Worm (Caenorhabditis elegans) whole organism, midembryonic: ENCODE results near the gene sptf-2.
A peak's percentile ranks its signal among the peaks of the same experiment; 100 is the strongest.

ENCODE experiments used
- T22C8.4 ChIP-seq: fragments of 200-800 bp; sonication (Bioruptor generic); IDR thresholded peaks from 2 replicates; pipeline ENCODE4 v1.3.6; 2022; ENCODE audit warnings: missing genetic modification characterization, missing compliant biosample characterization
- cog-1 ChIP-seq: sonication (generic microtip); optimal IDR thresholded peaks from 2 replicates; lab custom pipeline; 2016; ENCODE audit warnings: missing genetic modification characterization, missing compliant biosample characterization
- flt-1 ChIP-seq: fragments of 200-800 bp; sonication (Bioruptor generic); IDR thresholded peaks from 2 replicates; pipeline ENCODE4 v1.3.6; 2022; ENCODE audit warnings: missing genetic modification characterization, missing compliant biosample characterization
- klf-2 ChIP-seq: fragments of 200-800 bp; sonication (Bioruptor generic); conservative IDR thresholded peaks from 2 replicates; pipeline ENCODE4 v1.3.6; 2022; ENCODE audit warnings: missing genetic modification reagents, missing genetic modification characterization, missing compliant biosample characterization
- med-1 ChIP-seq: sonication (generic microtip); optimal IDR thresholded peaks from 2 replicates; lab custom pipeline; 2017; ENCODE audit warnings: missing genetic modification characterization, mild to moderate bottlenecking, missing compliant biosample characterization, antibody characterized with exemption, missing genetic modification reagents; ENCODE audit not compliant: insufficient read depth
- ref-1 ChIP-seq: fragments of 200-800 bp; sonication (Bioruptor generic); conservative IDR thresholded peaks from 2 replicates; pipeline ENCODE4 v1.3.6; 2022; ENCODE audit warnings: missing genetic modification reagents, missing genetic modification characterization, missing compliant biosample characterization
- tab-1 ChIP-seq: fragments of 200-800 bp; sonication (Bioruptor generic); IDR thresholded peaks from 2 replicates; pipeline ENCODE4 v1.3.6; 2022; ENCODE audit warnings: missing genetic modification characterization, missing compliant biosample characterization
- ztf-23 ChIP-seq: fragments of 200-800 bp; sonication (Bioruptor generic); IDR thresholded peaks from 2 replicates; pipeline ENCODE4 v1.3.6; 2022; ENCODE audit warnings: missing genetic modification reagents, missing genetic modification characterization, missing compliant biosample characterization
- ztf-29 ChIP-seq: fragments of 200-800 bp; sonication (Bioruptor generic); IDR thresholded peaks from 2 replicates; pipeline ENCODE4 v1.3.6; 2022; ENCODE audit warnings: missing genetic modification reagents, missing genetic modification characterization, missing compliant biosample characterization

The sptf-2 gene

DNA sequence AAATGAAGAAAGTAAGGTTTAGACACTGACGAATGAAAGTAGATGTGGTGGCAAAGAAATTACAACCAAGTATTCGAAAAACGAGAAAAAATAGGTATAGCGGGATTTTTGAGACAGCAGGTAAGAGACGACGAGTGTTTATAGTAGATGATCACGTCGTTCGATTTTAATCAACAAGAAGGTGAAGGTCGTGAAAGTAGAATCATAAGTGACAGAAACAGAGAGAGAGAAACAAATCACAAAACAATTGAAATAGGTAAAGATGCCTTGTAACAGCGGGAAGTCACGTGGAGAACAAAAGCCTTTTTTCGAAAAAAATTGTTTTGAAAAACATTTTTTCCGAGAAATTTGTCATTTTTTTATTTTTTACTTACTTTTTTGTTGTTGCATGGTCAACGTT, 4.8 kb downstream of the sptf-2 start, which contains the start of gene T22C8.6:
T22C8.6 (minus strand) TSS at position 194 of the 400 bp plus-strand sequence.
- TF ChIP-seq ref-1 (GFP tag; lab: Robert Waterston, UW) (no peak), ztf-23 (GFP tag; lab: Robert Waterston, UW) (no peak), med-1 (no peak), T22C8.4 (GFP tag; lab: Robert Waterston, UW) (no peak), klf-2 (no peak), tab-1 (GFP tag; lab: Robert Waterston, UW) (no peak), flt-1 (GFP tag; lab: Robert Waterston, UW) (no peak), cog-1 (no peak), ztf-29 (GFP tag; lab: Robert Waterston, UW) (no peak)

DNA sequence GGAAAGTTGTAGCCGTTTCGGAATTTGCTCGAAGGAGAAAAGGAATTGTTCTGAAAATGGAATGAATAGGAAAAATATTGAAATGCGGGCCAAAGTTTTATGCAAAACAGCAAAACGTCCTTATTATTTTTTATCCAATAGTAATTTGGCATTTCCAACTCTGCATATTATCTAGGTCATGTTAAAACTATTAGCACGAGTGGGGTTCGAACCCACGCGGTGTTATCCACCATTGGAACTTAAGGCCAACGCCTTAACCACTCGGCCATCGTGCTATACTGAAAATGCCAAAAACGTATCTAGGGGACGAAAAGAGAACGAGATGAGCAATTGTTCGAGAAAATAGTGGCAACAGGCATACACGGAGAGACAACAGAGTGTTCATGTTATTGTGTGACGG, 6.5 kb downstream of the sptf-2 start:
- TF ChIP-seq cog-1 (no peak), T22C8.4 (GFP tag; lab: Robert Waterston, UW) (no peak), klf-2 (no peak), flt-1 (GFP tag; lab: Robert Waterston, UW) (no peak), tab-1 (GFP tag; lab: Robert Waterston, UW) (no peak), med-1 (no peak), ztf-23 (GFP tag; lab: Robert Waterston, UW) (no peak), ref-1 (GFP tag; lab: Robert Waterston, UW) (no peak), ztf-29 (GFP tag; lab: Robert Waterston, UW) (no peak)

DNA sequence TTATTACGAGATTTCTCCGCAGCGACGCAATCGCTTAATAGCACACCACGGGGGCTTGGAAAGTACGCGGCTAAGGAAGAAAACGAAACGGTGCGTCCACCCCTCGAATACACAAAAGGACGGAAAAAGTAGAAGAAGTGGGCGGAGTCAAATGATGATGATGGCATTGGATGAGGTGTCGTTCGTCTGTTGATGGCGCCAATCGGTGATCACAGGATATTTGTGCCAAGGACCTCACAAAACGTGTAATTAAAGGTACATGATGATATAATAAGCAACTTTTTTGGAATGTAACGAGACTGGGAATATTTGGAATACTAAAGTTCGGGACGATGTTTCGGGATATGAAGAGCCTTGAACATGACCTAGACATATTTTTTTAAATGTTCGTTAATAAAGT, 9.1 kb downstream of the sptf-2 start, which contains the start of gene cutl-12:
cutl-12 (minus strand) TSS at position 101 of the 400 bp plus-strand sequence.
- TF ChIP-seq ztf-29 (GFP tag; lab: Robert Waterston, UW), result no peak
- no peak for TF ChIP-seq ref-1 (GFP tag; lab: Robert Waterston, UW)
- TF ChIP-seq tab-1 (GFP tag; lab: Robert Waterston, UW), result no peak
- TF ChIP-seq med-1, result no peak
- TF ChIP-seq cog-1, result no peak
- TF ChIP-seq klf-2, result no peak
- no peak for TF ChIP-seq flt-1 (GFP tag; lab: Robert Waterston, UW)
- no peak for TF ChIP-seq ztf-23 (GFP tag; lab: Robert Waterston, UW)
- no peak for TF ChIP-seq T22C8.4 (GFP tag; lab: Robert Waterston, UW)

DNA sequence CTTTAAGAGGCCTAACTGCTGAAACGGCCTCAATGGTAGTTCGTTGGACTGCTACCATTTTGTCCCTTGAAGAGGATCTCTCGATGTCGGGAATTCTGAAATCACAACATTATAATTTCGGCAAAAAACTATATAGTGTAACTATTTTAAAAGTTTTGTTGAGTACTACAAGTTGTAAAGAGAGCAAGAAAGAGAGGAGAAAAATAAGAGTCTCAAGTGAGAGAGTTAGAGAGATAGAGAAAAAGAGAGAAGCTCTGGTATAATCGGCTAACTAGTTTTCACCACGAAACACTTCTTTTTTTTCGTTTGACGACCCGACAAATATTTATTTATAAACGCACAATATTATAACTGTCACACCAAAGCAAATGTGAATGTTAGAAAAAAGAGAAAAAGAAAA, 12.4 kb downstream of the sptf-2 start, which contains the start of gene vab-9:
vab-9 (minus strand) TSS at position 101 of the 400 bp plus-strand sequence.
- no peak for TF ChIP-seq ref-1 (GFP tag; lab: Robert Waterston, UW)
- no peak for TF ChIP-seq klf-2
- no peak for TF ChIP-seq tab-1 (GFP tag; lab: Robert Waterston, UW)
- TF ChIP-seq ztf-23 (GFP tag; lab: Robert Waterston, UW), result no peak
- no peak for TF ChIP-seq ztf-29 (GFP tag; lab: Robert Waterston, UW)
- TF ChIP-seq flt-1 (GFP tag; lab: Robert Waterston, UW), result no peak
- TF ChIP-seq T22C8.4 (GFP tag; lab: Robert Waterston, UW), result no peak
- no peak for TF ChIP-seq cog-1
- TF ChIP-seq med-1, result no peak

DNA sequence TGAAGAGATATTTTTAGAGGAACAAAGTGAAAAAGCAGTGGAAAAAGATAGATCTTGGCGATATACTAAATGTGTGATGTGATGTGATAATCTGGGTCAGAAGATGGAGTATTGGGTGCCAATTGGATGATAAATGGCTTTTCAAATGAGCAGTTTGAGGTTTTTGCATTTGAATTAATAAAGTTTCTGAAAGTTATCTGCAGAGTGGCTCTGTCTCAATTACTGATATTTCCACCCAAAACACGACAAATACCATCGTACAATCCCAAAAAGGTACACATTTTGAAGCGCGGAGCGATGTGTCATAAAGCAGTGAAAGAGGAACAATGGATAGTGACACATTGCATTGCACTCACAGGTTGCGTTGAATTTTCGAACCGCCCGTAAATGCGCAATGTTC, 14.3 kb downstream of the sptf-2 start:
- TF ChIP-seq ztf-23 (GFP tag; lab: Robert Waterston, UW) (0 out of 2 replicates have a peak, but pooled peaks have one; percentile 20), flt-1 (GFP tag; lab: Robert Waterston, UW) (no peak)

DNA sequence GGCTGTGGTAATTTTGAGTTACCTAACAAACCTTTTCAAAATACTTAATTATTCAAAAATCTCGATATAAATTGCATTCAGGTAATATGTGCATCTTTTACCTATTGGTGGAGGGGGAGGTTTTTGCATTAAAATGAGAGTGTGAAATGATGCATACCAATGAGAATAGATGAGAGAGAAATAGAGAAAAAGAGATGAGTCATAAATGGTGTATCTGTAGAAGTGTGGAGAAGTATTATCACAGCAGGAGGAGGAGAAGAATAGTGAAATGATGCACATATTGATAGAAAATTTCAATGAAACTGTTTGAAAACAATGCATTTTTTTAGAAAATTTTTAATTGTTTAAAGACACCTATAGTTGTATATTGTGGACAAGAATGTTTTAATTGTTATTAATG, 15.2 kb downstream of the sptf-2 start:
- TF ChIP-seq ztf-23 (GFP tag; lab: Robert Waterston, UW) (no peak), tab-1 (GFP tag; lab: Robert Waterston, UW) (no peak), T22C8.4 (GFP tag; lab: Robert Waterston, UW) (no peak), ref-1 (GFP tag; lab: Robert Waterston, UW) (no peak), ztf-29 (GFP tag; lab: Robert Waterston, UW) (no peak), cog-1 (no peak), med-1 (no peak), klf-2 (no peak), flt-1 (GFP tag; lab: Robert Waterston, UW) (no peak)

DNA sequence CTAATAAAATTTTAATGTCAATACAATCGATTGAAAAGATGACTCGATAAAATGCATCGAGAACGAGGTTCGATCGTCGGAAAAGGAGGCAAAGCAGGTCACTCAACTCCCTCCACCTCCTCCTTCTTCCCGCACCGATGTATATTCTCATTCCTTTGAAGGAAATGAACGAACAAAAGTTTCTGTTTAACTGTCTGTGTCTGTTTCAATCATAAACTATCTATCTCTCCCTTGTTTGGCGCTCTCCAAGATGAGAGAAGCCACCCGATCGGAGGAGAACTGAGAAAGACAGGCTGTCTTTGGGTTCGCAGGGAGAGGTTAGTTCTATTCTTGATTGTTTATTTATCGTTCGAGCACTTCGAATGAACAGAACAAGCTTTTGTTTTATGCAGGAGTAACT, 15.9 kb downstream of the sptf-2 start, which contains the start of gene D2085.7:
D2085.7 (plus strand) TSS at position 251 of the 400 bp plus-strand sequence.
- TF ChIP-seq med-1 (no peak), klf-2 (no peak), flt-1 (GFP tag; lab: Robert Waterston, UW) (no peak), ztf-23 (GFP tag; lab: Robert Waterston, UW) (no peak), cog-1 (no peak), ztf-29 (GFP tag; lab: Robert Waterston, UW) (no peak), T22C8.4 (GFP tag; lab: Robert Waterston, UW) (no peak), tab-1 (GFP tag; lab: Robert Waterston, UW) (no peak), ref-1 (GFP tag; lab: Robert Waterston, UW) (no peak)

DNA sequence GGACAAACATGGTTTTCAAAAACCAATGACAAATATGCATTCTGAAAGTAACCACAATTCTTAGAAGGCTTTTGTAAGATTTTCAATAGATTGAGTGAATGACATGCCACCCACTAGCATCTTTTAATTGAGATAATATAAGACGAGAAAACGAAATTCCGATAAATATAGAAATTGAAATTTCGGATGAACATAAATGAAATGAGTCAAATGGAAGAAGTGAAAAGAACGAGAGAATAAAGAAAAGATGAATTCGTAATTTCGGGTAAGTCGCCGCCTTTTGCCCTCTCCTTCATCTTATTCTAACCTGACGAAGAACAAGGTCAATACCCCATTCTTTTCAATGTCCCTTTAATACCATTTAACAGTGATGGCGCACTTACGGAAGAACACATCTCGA, 17.1 kb downstream of the sptf-2 start:
- no peak for TF ChIP-seq ref-1 (GFP tag; lab: Robert Waterston, UW)
- no peak for TF ChIP-seq ztf-23 (GFP tag; lab: Robert Waterston, UW)
- no peak for TF ChIP-seq T22C8.4 (GFP tag; lab: Robert Waterston, UW)
- TF ChIP-seq ztf-29 (GFP tag; lab: Robert Waterston, UW), result no peak
- TF ChIP-seq flt-1 (GFP tag; lab: Robert Waterston, UW), result no peak
- no peak for TF ChIP-seq cog-1
- TF ChIP-seq med-1, result no peak
- no peak for TF ChIP-seq klf-2
- TF ChIP-seq tab-1 (GFP tag; lab: Robert Waterston, UW), result no peak

DNA sequence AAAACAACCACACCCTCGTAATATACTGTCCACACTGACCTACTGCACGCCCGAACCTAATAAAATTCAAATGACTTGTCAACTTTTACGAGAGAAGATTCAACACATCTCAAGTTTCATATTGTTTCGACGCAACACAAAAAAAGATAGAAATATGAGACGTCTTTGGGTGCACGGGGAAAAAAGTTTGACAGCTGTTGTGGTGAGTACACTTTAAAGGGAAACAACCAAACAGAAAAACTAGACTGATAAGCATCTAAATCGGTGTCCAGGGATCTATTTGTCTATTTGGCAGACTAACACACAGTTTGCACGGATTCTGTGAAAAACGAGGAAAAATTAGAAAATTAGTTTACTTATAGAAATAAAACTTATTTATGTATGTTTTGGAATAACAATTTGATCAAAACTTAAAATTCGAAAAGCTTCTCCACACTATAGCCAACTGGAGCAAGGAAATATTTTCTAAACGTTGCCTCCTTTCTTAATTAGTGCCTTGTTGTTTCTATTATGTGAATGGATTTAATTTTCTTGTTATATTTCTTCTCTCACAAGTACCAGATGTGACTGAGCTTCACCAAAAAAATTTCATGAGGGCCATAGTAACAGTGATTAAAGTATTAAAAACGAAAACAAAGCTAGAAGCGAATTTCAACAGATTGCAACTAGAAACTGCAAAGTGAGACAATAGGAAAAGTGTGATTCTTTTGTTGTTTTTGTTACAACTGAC, 18.5 kb downstream of the sptf-2 start:
- TF ChIP-seq T22C8.4 (GFP tag; lab: Robert Waterston, UW) (no peak), ztf-29 (GFP tag; lab: Robert Waterston, UW) (no peak), ztf-23 (GFP tag; lab: Robert Waterston, UW) (no peak), flt-1 (GFP tag; lab: Robert Waterston, UW) (no peak), ref-1 (GFP tag; lab: Robert Waterston, UW) (no peak), med-1 (no peak), cog-1 (no peak)
